Worm (Caenorhabditis elegans) whole organism, L4 larva: Measurements from ENCODE around the gene nspe-1.

Experiments
- F10B5.3 ChIP-seq: sonication (generic microtip); optimal IDR thresholded peaks from 2 replicates; lab custom pipeline; 2016; ENCODE audit warnings: mild to moderate bottlenecking, missing genetic modification characterization, missing compliant biosample characterization
- F44E2.7 ChIP-seq: fragments of 200-800 bp; sonication (Bioruptor generic); IDR thresholded peaks from 2 replicates; pipeline ENCODE4 v2.1.2; 2022; ENCODE audit warnings: missing genetic modification characterization, missing compliant biosample characterization
- F49E8.2 ChIP-seq: sonication (generic microtip); optimal IDR thresholded peaks from 2 replicates; lab custom pipeline; 2016; ENCODE audit warnings: missing compliant biosample characterization, mild to moderate bottlenecking, missing genetic modification characterization, borderline replicate concordance
- Y5F2A.4 ChIP-seq: fragments of 200-800 bp; sonication (Bioruptor generic); optimal IDR thresholded peaks from 2 replicates; lab custom pipeline; 2018; ENCODE audit warnings: mild to moderate bottlenecking, missing genetic modification characterization, missing compliant biosample characterization
- ZK546.5 ChIP-seq, 2 experiments: sonication (generic microtip); optimal IDR thresholded peaks; 2 replicates each; lab custom pipeline; 2017; ENCODE audit warnings: missing biosample characterization in 2 of 2, missing genetic modification characterization in 2 of 2
- attf-4 ChIP-seq: sonication (generic microtip); optimal IDR thresholded peaks from 3 replicates; lab custom pipeline; 2017; ENCODE audit warnings: missing biosample characterization, missing genetic modification characterization
- ceh-20 ChIP-seq: fragments of 200-800 bp; sonication (Bioruptor generic); IDR thresholded peaks from 2 replicates; pipeline ENCODE4 v1.3.6; 2022; ENCODE audit warnings: missing genetic modification reagents, missing genetic modification characterization, missing compliant biosample characterization
- ceh-28 ChIP-seq: fragments of 150-350 bp; optimal IDR thresholded peaks from 2 replicates; lab custom pipeline; 2014; ENCODE audit warnings: missing biosample characterization, missing genetic modification reagents, missing genetic modification characterization
- ceh-32 ChIP-seq: sonication (generic microtip); optimal IDR thresholded peaks from 2 replicates; lab custom pipeline; 2016; ENCODE audit warnings: mild to moderate bottlenecking, missing genetic modification characterization, missing compliant biosample characterization; ENCODE audit not compliant: poor library complexity
- ceh-44 ChIP-seq: fragments of 200-800 bp; sonication (Bioruptor generic); IDR thresholded peaks from 2 replicates; pipeline ENCODE4 v1.3.6; 2022; ENCODE audit warnings: missing genetic modification reagents, missing genetic modification characterization, missing compliant biosample characterization
- ces-1 ChIP-seq: fragments of 150-350 bp; sonication (generic microtip); optimal IDR thresholded peaks from 4 replicates; lab custom pipeline; 2014; ENCODE audit warnings: missing biosample characterization, missing genetic modification reagents, missing genetic modification characterization
- dmd-6 ChIP-seq: fragments of 200-800 bp; sonication (Bioruptor generic); IDR thresholded peaks from 2 replicates; pipeline ENCODE4 v1.3.6; 2022; ENCODE audit warnings: missing genetic modification reagents, missing genetic modification characterization, missing compliant biosample characterization
- duxl-1 ChIP-seq: sonication (generic microtip); optimal IDR thresholded peaks from 2 replicates; lab custom pipeline; 2016; ENCODE audit warnings: mild to moderate bottlenecking, missing genetic modification characterization, moderate library complexity, missing compliant biosample characterization; ENCODE audit not compliant: poor library complexity
- egl-27 ChIP-seq: sonication (generic microtip); optimal IDR thresholded peaks from 3 replicates; lab custom pipeline; 2017; ENCODE audit warnings: missing biosample characterization, missing genetic modification reagents, missing genetic modification characterization
- fos-1 ChIP-seq: fragments of 150-350 bp; optimal IDR thresholded peaks from 2 replicates; lab custom pipeline; 2014; ENCODE audit warnings: missing biosample characterization, missing genetic modification characterization
- hif-1 ChIP-seq, 2 experiments: sonication (generic microtip); optimal IDR thresholded peaks; 2 replicates each; lab custom pipeline; 2016 to 2017; ENCODE audit warnings: missing compliant biosample characterization in 2 of 2, missing genetic modification characterization in 2 of 2, missing genetic modification reagents in 2 of 2, missing genotype in 2 of 2, mild to moderate bottlenecking in 1 of 2
- hlh-11 ChIP-seq: fragments of 200-800 bp; sonication (Bioruptor generic); optimal IDR thresholded peaks from 2 replicates; lab custom pipeline; 2018; ENCODE audit warnings: mild to moderate bottlenecking, missing genetic modification characterization, missing compliant biosample characterization
- jun-1 ChIP-seq: fragments of 150-350 bp; optimal IDR thresholded peaks from 2 replicates; lab custom pipeline; 2014; ENCODE audit warnings: missing biosample characterization, missing genetic modification reagents, missing genetic modification characterization
- lin-1 ChIP-seq: fragments of 200-800 bp; sonication (Bioruptor generic); IDR thresholded peaks from 2 replicates; pipeline ENCODE4 v1.3.6; 2022; ENCODE audit warnings: missing genetic modification reagents, missing genetic modification characterization, missing compliant biosample characterization
- lir-3 ChIP-seq: sonication (generic microtip); optimal IDR thresholded peaks from 2 replicates; lab custom pipeline; 2016; ENCODE audit warnings: mild to moderate bottlenecking, missing genetic modification characterization, missing compliant biosample characterization
- madf-5 ChIP-seq, 2 experiments: fragments of 200-800 bp; sonication (Bioruptor generic); IDR thresholded peaks; 2 replicates each; pipeline ENCODE4 v1.3.6; 2022; ENCODE audit warnings: missing compliant biosample characterization in 2 of 2, missing genetic modification characterization in 2 of 2
- mdl-1 ChIP-seq, 2 experiments: fragments of 150-350 bp in 1 of 2; sonication (generic microtip) in 1 of 2; optimal IDR thresholded peaks; 2 replicates each; lab custom pipeline; 2014 to 2017; ENCODE audit warnings: missing biosample characterization in 2 of 2, missing genetic modification characterization in 2 of 2
- mxl-2 ChIP-seq: fragments of 200-800 bp; sonication (Bioruptor generic); conservative IDR thresholded peaks from 2 replicates; pipeline ENCODE4 v1.3.6; 2022; ENCODE audit warnings: missing genetic modification reagents, missing genetic modification characterization, missing compliant biosample characterization
- nhr-102 ChIP-seq: sonication (generic microtip); optimal IDR thresholded peaks from 2 replicates; lab custom pipeline; 2016; ENCODE audit warnings: mild to moderate bottlenecking, missing genetic modification characterization, moderate library complexity, missing compliant biosample characterization
- nhr-11 ChIP-seq: fragments of 150-350 bp; optimal IDR thresholded peaks from 2 replicates; lab custom pipeline; 2014; ENCODE audit warnings: missing biosample characterization, missing genetic modification characterization
- nhr-111 ChIP-seq: fragments of 200-800 bp; sonication (Bioruptor generic); optimal IDR thresholded peaks from 2 replicates; lab custom pipeline; 2018; ENCODE audit warnings: mild to moderate bottlenecking, missing genetic modification characterization, missing compliant biosample characterization
- nhr-25 ChIP-seq: sonication (generic microtip); optimal IDR thresholded peaks from 2 replicates; lab custom pipeline; 2017; ENCODE audit warnings: missing genetic modification characterization, mild to moderate bottlenecking, missing compliant biosample characterization, antibody characterized with exemption, moderate library complexity, borderline replicate concordance; ENCODE audit not compliant: insufficient read depth
- nhr-28 ChIP-seq: fragments of 150-350 bp; optimal IDR thresholded peaks from 2 replicates; lab custom pipeline; 2014; ENCODE audit warnings: missing biosample characterization, missing genetic modification characterization
- nhr-41 ChIP-seq: fragments of 200-800 bp; sonication (Bioruptor generic); IDR thresholded peaks from 2 replicates; pipeline ENCODE4 v1.3.6; 2022; ENCODE audit warnings: missing genetic modification reagents, missing genetic modification characterization, missing compliant biosample characterization
- nhr-6 ChIP-seq: fragments of 150-350 bp; optimal IDR thresholded peaks from 2 replicates; lab custom pipeline; 2014; ENCODE audit warnings: missing biosample characterization, missing genetic modification characterization
- nhr-76 ChIP-seq: fragments of 150-350 bp; optimal IDR thresholded peaks from 2 replicates; lab custom pipeline; 2014; ENCODE audit warnings: missing biosample characterization, missing genetic modification characterization
- nhr-77 ChIP-seq: fragments of 150-350 bp; optimal IDR thresholded peaks from 2 replicates; lab custom pipeline; 2014; ENCODE audit warnings: missing biosample characterization, missing genetic modification characterization
- php-3 ChIP-seq: fragments of 200-800 bp; sonication (Bioruptor generic); IDR thresholded peaks from 2 replicates; pipeline ENCODE4 v1.3.6; 2022; ENCODE audit warnings: missing genetic modification reagents, missing genetic modification characterization, missing compliant biosample characterization
- pqm-1 ChIP-seq: sonication (generic microtip); optimal IDR thresholded peaks from 2 replicates; lab custom pipeline; 2017; ENCODE audit warnings: missing biosample characterization, missing genetic modification characterization
- rbr-2 ChIP-seq: sonication (generic microtip); optimal IDR thresholded peaks from 2 replicates; lab custom pipeline; 2016; ENCODE audit warnings: missing genotype, missing genetic modification characterization, missing compliant biosample characterization
- snpc-4 ChIP-seq: fragments of 150-350 bp; optimal IDR thresholded peaks from 2 replicates; lab custom pipeline; 2014; ENCODE audit warnings: missing biosample characterization, missing genetic modification characterization
- unc-62 ChIP-seq, 3 experiments: fragments of 150-350 bp in 1 of 3; sonication (generic microtip); optimal IDR thresholded peaks in 2 of 3; peaks in 1 of 3; 1 replicate in 1 of 3; 2 replicates in 2 of 3; lab custom pipeline; 2014 to 2017; ENCODE audit warnings: missing biosample characterization in 3 of 3, missing genetic modification characterization in 3 of 3, missing genetic modification reagents in 3 of 3, missing genotype in 1 of 3
- zfp-2 ChIP-seq: sonication (generic microtip); optimal IDR thresholded peaks from 2 replicates; lab custom pipeline; 2016; ENCODE audit warnings: mild to moderate bottlenecking, missing genetic modification characterization, missing compliant biosample characterization
- zip-11 ChIP-seq: fragments of 200-800 bp; sonication (Bioruptor generic); IDR thresholded peaks from 2 replicates; pipeline ENCODE4 v1.3.6; 2022; ENCODE audit warnings: missing genetic modification characterization, missing compliant biosample characterization
- ztf-11 ChIP-seq: fragments of 150-350 bp; optimal IDR thresholded peaks from 2 replicates; lab custom pipeline; 2014; ENCODE audit warnings: missing biosample characterization, missing genetic modification characterization

Gene nspe-1

DNA sequence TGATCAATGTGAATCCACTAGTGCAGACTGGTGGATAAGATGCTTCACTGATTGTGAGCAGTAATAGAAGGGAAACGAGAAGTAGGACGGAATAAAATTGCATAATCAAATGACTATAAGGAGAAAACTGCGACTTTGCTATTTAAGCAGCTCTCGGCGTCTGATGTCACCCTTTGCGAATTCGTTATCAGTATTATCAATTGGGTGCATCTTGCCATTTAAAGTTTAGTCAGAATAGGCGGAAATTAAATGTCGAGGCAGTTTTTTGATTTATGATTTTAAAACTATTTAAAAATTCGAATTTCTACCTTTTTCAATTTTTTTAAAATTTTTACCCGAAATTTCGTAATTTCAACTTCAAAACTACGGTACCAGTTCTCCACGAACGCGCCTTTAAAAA is 39.7 kb downstream of the nspe-1 start, which contains the start of gene clec-4 (continued):
- no peak for TF ChIP-seq duxl-1 (tag; lab: Kevin White, UChicago)
- TF ChIP-seq fos-1 (tag; lab: Kevin White, UChicago): no peak
- TF ChIP-seq ztf-11: no peak
- no peak for TF ChIP-seq mdl-1 (tag; optimal IDR thresholded peaks at IDR 0.05; lab: Kevin White, UChicago)

DNA sequence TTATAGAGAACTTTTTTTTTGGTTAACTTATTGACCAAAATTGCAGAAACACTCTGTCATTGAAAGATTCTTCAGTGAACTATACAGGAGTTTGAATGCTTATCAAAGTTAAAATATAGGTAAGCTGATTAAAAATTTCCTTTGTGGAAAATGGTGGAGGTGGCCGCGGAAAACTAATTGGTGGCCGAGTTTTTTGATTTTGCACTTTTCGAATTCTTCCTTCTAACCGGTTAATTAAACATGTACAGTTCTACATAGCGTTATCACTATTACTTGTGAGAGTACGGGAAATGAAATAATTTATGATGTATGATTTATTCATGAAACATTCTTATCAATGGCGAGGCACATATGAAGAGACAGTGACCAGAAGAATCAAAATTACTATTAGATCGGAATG is 42.9 kb downstream of the nspe-1 start, which contains the start of gene clec-8:
clec-8 (minus strand) TSS at position 308 of the 400 bp plus-strand sequence.
- TF ChIP-seq pqm-1 (tag; lab: Kevin White, UChicago) (peak; percentile 40), nhr-11 (tag; lab: Kevin White, UChicago) (no peak), F10B5.3 (tag; lab: Kevin White, UChicago) (no peak), mxl-2 (GFP tag; lab: Robert Waterston, UW) (no peak), F44E2.7 (GFP tag; lab: Robert Waterston, UW) (no peak), F49E8.2 (tag; lab: Kevin White, UChicago) (no peak), nhr-111 (GFP tag; lab: Kevin White, UChicago) (no peak), nhr-6 (tag; lab: Kevin White, UChicago) (no peak), jun-1 (tag; lab: Kevin White, UChicago) (no peak), ZK546.5 (tag; optimal IDR thresholded peaks at IDR 0.05; lab: Kevin White, UChicago) (no peak), ztf-11 (no peak), nhr-28 (tag; lab: Kevin White, UChicago) (peak; percentile 55), hlh-11 (tag; lab: Kevin White, UChicago) (peak; percentile 41), egl-27 (no peak), unc-62 (GFP tag; optimal IDR thresholded peaks at IDR 0.05 in 1 of 2; lab: Kevin White, UChicago) (no peak), unc-62 (tag; optimal IDR thresholded peaks at IDR 0.05; lab: Kevin White, UChicago) (no peak), lin-1 (GFP tag; lab: Robert Waterston, UW) (no peak), dmd-6 (GFP tag; lab: Robert Waterston, UW) (peak; percentile 48; the same call in 1 of the 2 replicates), attf-4 (no peak), nhr-76 (tag; lab: Kevin White, UChicago) (no peak), ceh-32 (tag; lab: Kevin White, UChicago) (no peak), ces-1 (GFP tag; lab: Kevin White, UChicago) (no peak), lir-3 (no peak), ceh-44 (GFP tag; lab: Robert Waterston, UW) (no peak), nhr-77 (tag; lab: Kevin White, UChicago) (peak; percentile 61), zip-11 (no peak), nhr-41 (GFP tag; lab: Robert Waterston, UW) (no peak)

DNA sequence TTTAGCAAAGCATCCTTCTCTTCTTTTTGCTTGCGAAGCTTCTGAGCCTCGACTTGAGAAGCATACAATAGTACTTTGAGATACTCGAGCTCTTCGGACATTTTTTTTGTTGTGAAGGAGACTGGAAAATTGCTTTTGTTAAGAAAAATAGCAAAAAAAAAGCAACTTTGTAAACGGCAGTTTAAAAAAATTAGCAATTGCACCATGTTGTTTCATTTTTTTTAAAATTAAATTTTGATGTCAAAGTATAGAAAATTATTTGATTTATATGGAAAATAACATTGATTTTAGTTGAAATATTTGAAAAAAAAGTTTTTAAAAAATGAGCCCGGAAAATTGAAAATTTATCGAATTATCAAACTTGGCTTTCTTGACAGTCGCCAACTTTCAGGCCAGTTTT is 46.0 kb downstream of the nspe-1 start, which contains the start of gene Y38E10A.3:
Y38E10A.3 (minus strand) TSS at position 101 of the 400 bp plus-strand sequence.
- no peak for TF ChIP-seq nhr-102 (tag; lab: Kevin White, UChicago)
- no peak for TF ChIP-seq rbr-2 (tag; lab: Kevin White, UChicago)
- no peak for TF ChIP-seq php-3
- no peak for TF ChIP-seq zfp-2 (tag; lab: Kevin White, UChicago)
- TF ChIP-seq ceh-28 (tag; lab: Kevin White, UChicago): no peak
- no peak for TF ChIP-seq nhr-25
- TF ChIP-seq ceh-20 (GFP tag; lab: Robert Waterston, UW): no peak
- TF ChIP-seq madf-5 (GFP tag; IDR thresholded peaks at IDR 0.05; lab: Robert Waterston, UW): no peak
- no peak for TF ChIP-seq hif-1 (tag; optimal IDR thresholded peaks at IDR 0.05; lab: Kevin White, UChicago)
- TF ChIP-seq nhr-41 (GFP tag; lab: Robert Waterston, UW): no peak
- no peak for TF ChIP-seq lin-1 (GFP tag; lab: Robert Waterston, UW)
- no peak for TF ChIP-seq ztf-11
- TF ChIP-seq snpc-4 (tag; lab: Kevin White, UChicago): no peak
- TF ChIP-seq Y5F2A.4: no peak
